Worm (Caenorhabditis elegans) whole organism, dauer: ENCODE results near the gene K11H3.3.

Experiments
- unc-62 ChIP-seq: sonication (generic microtip); optimal IDR thresholded peaks from 2 replicates; lab custom pipeline; 2017; ENCODE audit warnings: missing biosample characterization, missing genetic modification reagents, missing genetic modification characterization

Gene K11H3.3

ce11 chrIII:9860201-9860780, 8.6 kb downstream of the K11H3.3 start, which contains the start of gene twk-48:
Gene twk-48, plus strand, starts transcription at chrIII:9860730.
- TF ChIP-seq unc-62 (GFP tag; lab: Kevin White, UChicago): no peak

DNA sequence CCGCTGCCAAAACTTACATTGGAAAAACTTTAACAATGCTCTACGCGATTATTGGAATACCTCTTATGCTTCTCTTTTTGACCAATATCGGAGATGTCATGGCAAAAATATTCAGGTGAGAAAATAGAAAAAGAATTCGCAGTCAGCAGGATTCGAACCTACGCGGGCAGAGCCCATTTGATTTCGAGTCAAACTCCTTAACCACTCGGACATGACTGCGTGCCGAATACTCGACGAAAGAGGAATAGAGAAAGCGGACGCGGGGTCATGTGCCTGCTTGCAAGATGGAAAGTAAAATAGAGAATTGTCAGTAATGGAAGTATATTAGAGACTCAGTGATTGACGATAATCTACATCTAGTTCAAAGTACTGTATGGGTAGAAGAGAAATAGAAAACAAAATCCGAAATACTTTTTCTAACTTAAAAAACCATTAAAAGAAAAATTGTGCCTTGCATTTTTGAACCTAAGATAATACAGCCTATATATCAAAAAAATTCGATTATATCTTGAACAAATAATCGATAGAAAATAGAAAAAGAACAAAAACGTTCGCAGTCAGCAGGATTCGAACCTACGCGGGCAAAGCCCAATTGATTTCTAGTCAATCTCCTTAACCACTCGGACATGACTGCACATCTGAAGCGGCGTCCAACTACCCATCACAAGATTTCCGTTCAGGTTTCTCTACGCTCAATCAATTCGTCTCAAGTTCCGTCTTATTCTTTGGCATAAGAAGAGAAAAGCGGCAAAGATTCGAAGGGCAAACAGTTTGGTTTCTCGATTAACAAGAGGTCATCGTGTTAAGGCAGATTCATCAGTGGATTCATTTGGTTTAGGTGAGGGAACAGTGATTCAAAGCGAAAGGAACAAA, 10.1 kb downstream of the K11H3.3 start:
- no peak for TF ChIP-seq unc-62 (GFP tag; lab: Kevin White, UChicago)

DNA sequence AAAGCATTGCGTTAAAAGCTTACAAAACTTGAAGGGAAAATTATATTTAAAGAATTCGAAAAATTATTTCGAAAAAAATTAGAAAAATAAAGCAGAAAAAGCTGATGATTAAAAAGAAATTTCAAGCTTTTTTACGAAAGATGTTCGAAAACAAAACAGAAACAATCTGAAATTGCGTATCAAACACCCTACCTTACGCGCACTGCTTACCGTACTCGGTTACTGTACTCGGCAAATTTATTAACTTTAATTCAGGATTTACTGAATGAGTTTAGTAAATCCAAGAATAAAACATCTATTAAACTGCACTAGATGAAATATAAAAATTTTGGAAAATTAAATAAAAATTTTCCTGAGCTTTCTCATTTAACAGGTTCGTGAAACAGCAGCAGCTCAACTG, 10.8 kb downstream of the K11H3.3 start:
- no peak for TF ChIP-seq unc-62 (GFP tag; lab: Kevin White, UChicago)

DNA sequence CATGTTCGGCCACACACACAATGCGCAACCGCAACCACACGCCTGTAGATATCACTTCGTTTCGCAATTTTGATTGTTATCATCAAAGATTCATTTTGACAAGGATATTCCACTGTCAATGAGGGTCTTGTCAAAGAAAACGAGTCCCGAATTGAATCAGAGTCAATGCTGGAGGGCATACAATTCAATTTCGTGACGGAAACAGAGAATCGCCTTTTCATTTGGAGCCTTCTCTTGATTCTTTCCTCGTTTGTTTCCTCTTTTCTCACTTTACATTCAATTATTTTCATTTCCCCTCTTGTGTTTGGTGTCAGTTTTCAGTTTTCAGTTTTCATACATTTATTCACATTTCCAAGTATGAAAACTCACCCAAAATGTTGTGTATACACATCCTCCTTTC, 15.7 kb downstream of the K11H3.3 start:
- no peak for TF ChIP-seq unc-62 (GFP tag; lab: Kevin White, UChicago)

- no peak for TF ChIP-seq unc-62 (GFP tag; lab: Kevin White, UChicago)
Measured at ce11 chrIII:9867780-9868503, 16.3 kb downstream of the K11H3.3 start, which contains the start of gene dhhc-4. Gene dhhc-4, minus strand, starts transcription at chrIII:9867792.

DNA sequence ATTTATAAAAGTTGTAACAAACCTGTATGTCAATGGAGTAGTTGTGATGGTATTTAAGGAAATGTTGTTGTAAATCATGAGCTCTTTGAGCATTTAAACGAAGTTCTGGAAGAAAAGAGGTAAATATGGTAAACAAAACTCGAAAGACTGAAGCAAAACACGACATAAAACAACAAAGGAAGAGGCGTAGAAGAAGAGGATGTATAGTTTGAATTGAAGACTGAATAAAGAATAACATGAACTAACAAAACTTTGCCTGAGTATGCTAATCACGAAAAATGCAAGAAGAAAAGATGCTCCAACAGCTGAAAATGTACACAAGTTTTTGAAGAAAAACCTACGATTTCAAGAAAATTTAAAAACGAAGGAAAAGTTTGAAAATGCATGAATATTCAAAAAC, 19.4 kb downstream of the K11H3.3 start, which contains the start of gene ZK757.1:
ZK757.1 (minus strand) TSS at position 101 of the 400 bp plus-strand sequence.
- no peak for TF ChIP-seq unc-62 (GFP tag; lab: Kevin White, UChicago)

ce11 chrIII:9874515-9874914, 22.9 kb downstream of the K11H3.3 start:
- TF ChIP-seq unc-62 (GFP tag; lab: Kevin White, UChicago): no peak

DNA sequence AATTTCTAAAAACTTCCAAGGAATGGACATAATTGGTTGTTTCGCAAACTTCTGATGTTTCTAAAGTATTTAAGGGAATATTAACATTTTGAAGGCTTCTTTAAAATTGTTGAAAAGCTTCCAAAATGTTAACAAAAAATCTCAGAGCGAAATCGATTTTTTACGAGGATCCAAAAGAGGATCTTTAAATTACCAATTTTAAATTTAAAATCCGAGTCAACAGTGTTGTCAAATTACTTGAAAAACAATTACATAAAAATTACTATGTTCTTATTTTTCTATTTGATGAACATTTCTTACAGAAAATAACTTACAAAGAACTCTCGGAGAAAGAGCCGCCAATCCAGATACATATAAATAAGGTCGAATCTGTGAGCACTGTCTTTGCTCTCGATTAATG, 25.3 kb downstream of the K11H3.3 start, which contains the start of gene ZK757.10:
ZK757.10 (plus strand) TSS at position 301 of the 400 bp plus-strand sequence.
- no peak for TF ChIP-seq unc-62 (GFP tag; lab: Kevin White, UChicago)

DNA sequence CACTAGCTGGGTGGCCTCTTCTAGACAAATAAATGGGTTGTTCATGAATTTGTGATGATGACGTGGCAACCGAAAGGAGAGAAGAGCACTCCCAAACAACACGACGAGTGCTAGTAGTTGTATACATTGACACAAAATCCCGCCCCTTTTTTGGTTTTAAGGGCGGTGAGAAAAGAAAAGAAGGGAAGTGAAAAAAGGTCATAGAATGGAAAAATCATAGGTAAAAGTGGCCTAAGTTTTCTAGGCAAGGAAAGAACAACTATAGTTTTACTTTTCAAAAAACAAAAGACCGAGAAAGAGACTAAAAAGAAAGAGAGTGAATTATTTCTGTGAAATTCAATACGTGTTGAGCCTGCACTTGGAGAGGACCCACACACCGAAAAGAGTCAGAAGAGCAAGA, 27.2 kb downstream of the K11H3.3 start, which contains the start of gene ZK757.2:
ZK757.2 (minus strand) TSS at position 101 of the 400 bp plus-strand sequence.
- TF ChIP-seq unc-62 (GFP tag; lab: Kevin White, UChicago): no peak

ce11 chrIII:9885609-9886008, 34.0 kb downstream of the K11H3.3 start:
- TF ChIP-seq unc-62 (GFP tag; lab: Kevin White, UChicago): no peak

DNA sequence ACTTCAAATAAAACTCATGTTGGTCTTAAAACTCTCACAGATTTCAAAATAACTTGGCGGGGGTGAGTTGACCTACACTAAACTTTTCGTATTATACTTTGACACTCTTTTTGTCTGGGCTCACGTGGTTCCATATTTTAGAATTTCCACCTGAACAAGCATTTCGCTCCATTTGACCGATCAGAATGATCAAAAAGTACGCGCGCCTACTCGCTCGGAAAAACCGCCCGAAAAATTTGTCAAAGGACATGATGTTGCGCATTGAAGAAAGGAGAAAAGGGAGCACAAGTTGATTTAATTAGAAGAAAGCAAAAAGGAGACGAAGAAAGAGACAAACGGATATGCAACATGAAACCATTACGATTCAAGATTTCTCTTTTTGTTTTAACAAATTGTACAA, 34.7 kb downstream of the K11H3.3 start:
- TF ChIP-seq unc-62 (GFP tag; lab: Kevin White, UChicago): no peak

ce11 chrIII:9891324-9891723, 39.7 kb downstream of the K11H3.3 start, which contains the start of gene alg-4:
Gene alg-4, minus strand, starts transcription at chrIII:9891424.
- TF ChIP-seq unc-62 (GFP tag; lab: Kevin White, UChicago): no peak

DNA sequence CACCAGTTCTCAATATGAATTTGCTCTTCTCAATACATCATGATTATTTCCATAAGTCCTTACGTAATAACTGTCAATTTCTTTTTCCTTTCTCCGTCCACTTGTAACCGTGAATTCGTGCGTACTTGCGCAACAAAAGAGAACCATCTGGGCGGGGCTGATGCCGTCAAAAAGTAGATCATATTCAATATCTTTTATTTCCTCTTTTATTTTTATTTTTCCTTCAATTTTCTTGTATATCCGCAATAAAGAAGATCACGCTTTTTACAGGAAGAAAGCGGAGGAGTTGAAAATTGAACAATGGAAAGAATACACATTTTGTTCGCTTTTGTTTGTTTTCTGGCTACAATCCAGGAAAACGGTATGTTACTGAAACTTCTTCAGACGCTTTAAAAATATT, 41.2 kb downstream of the K11H3.3 start, which contains the start of gene mam-7:
mam-7 (plus strand) TSS at position 301 of the 400 bp plus-strand sequence.
- TF ChIP-seq unc-62 (GFP tag; lab: Kevin White, UChicago): no peak

DNA sequence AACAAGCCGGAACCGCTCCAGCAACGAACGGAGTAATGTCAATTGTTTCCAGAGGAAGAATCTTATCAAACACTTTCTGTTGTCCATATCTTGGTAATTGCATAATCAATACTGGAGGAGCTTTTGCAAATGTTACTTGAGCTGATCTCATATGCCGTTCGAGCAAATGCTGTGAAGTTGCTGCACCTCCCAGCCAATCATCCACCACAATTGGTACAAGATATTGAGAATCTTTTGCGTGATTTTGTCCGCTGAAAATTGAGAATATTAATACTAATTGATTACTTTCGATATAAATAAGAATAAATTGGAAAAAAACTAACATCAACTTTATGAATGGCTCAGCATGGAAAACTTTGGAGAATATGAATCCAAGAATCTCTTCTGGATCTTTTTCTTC, 48.1 kb downstream of the K11H3.3 start:
- no peak for TF ChIP-seq unc-62 (GFP tag; lab: Kevin White, UChicago)
